Fruit fly (Drosophila melanogaster): ENCODE measurements around the gene yip2.

Gene yip2

dm6 chr2L:9894193-9894592, 20.9 kb upstream of the yip2 start:
- no peak for TF ChIP-seq CG15710 (tag; optimal IDR thresholded peaks at IDR 0.05)
- no peak for TF ChIP-seq Snoo (tag; optimal IDR thresholded peaks at IDR 0.05)

dm6 chr2L:9894871-9895364, 20.1 kb upstream of the yip2 start, which contains the start of gene Bka:
Gene Bka (plus strand): TSS chr2L:9895287.
- no peak for TF ChIP-seq fd96Ca (GFP tag; IDR thresholded peaks at IDR 0.05)
- TF ChIP-seq D1 (tag; optimal IDR thresholded peaks at IDR 0.05), result peak; percentile 30
- TF ChIP-seq CG4496 (GFP tag; IDR thresholded peaks at IDR 0.05), result peak; percentile 7; the same call in 1 of the 3 replicates
- peak; percentile 45 for TF ChIP-seq CG15710 (tag; optimal IDR thresholded peaks at IDR 0.05)
- peak; percentile 8 for TF ChIP-seq gl (tag; optimal IDR thresholded peaks at IDR 0.05)
- peak; percentile 48 for TF ChIP-seq Pif1B (GFP tag; optimal IDR thresholded peaks at IDR 0.05)
- no peak for TF ChIP-seq CG34367 (tag; optimal IDR thresholded peaks at IDR 0.05)
- peak; percentile 59 for TF ChIP-seq Snoo (tag; optimal IDR thresholded peaks at IDR 0.05)

dm6 chr2L:9897296-9897695, 17.8 kb upstream of the yip2 start, which contains the start of gene RpS2:
Gene RpS2 (minus strand): TSS chr2L:9897552.
- TF ChIP-seq CG14655 (GFP tag; optimal IDR thresholded peaks at IDR 0.05) (no peak), rn (GFP tag; IDR thresholded peaks at IDR 0.05) (no peak), Ets98B (GFP tag; IDR thresholded peaks at IDR 0.05) (no peak; the same call in 1 of the 2 replicates), CG9948 (tag; optimal IDR thresholded peaks at IDR 0.05) (no peak), fd96Ca (GFP tag; IDR thresholded peaks at IDR 0.05) (no peak), CG15710 (tag; optimal IDR thresholded peaks at IDR 0.05) (peak; percentile 10), Pif1B (GFP tag; optimal IDR thresholded peaks at IDR 0.05) (peak; percentile 37), Snoo (tag; optimal IDR thresholded peaks at IDR 0.05) (no peak), CG4496 (GFP tag; IDR thresholded peaks at IDR 0.05) (no peak), EcR (GFP tag; optimal IDR thresholded peaks at IDR 0.05) (no peak), CG8159 (tag; optimal IDR thresholded peaks at IDR 0.05) (no peak), Pif1A (GFP tag; optimal IDR thresholded peaks at IDR 0.05) (no peak), D1 (tag; optimal IDR thresholded peaks at IDR 0.05) (no peak), CG12605 (GFP tag; IDR thresholded peaks at IDR 0.05) (no peak), CG17806 (tag; optimal IDR thresholded peaks at IDR 0.05) (no peak), CG32121 (GFP tag; IDR thresholded peaks at IDR 0.05) (no peak), CG10348 (GFP tag; IDR thresholded peaks at IDR 0.05) (no peak), CG13204 (GFP tag; optimal IDR thresholded peaks at IDR 0.05) (no peak)

dm6 chr2L:9903028-9903427, 12.0 kb upstream of the yip2 start, which contains the start of gene Muc30E:
Gene Muc30E (minus strand): TSS chr2L:9903128.
- TF ChIP-seq CG15710 (tag; optimal IDR thresholded peaks at IDR 0.05), result no peak
- TF ChIP-seq CG4496 (GFP tag; IDR thresholded peaks at IDR 0.05), result no peak
- TF ChIP-seq Snoo (tag; optimal IDR thresholded peaks at IDR 0.05), result no peak
- no peak for TF ChIP-seq CG10348 (GFP tag; IDR thresholded peaks at IDR 0.05)
- TF ChIP-seq CG12605 (GFP tag; IDR thresholded peaks at IDR 0.05), result no peak
- no peak for TF ChIP-seq EcR (GFP tag; optimal IDR thresholded peaks at IDR 0.05)
- TF ChIP-seq fd96Ca (GFP tag; IDR thresholded peaks at IDR 0.05), result no peak
- TF ChIP-seq CG17806 (tag; optimal IDR thresholded peaks at IDR 0.05), result no peak
- no peak for TF ChIP-seq CG9948 (tag; optimal IDR thresholded peaks at IDR 0.05)
- no peak for TF ChIP-seq gl (tag; optimal IDR thresholded peaks at IDR 0.05)
- TF ChIP-seq CG13204 (GFP tag; optimal IDR thresholded peaks at IDR 0.05), result no peak
- no peak for TF ChIP-seq D1 (tag; optimal IDR thresholded peaks at IDR 0.05)
- TF ChIP-seq Pif1A (GFP tag; optimal IDR thresholded peaks at IDR 0.05), result no peak
- TF ChIP-seq Pif1B (GFP tag; optimal IDR thresholded peaks at IDR 0.05), result no peak

- TF ChIP-seq D1 (tag; optimal IDR thresholded peaks at IDR 0.05) (no peak), CG8301 (tag; optimal IDR thresholded peaks at IDR 0.05) (peak; percentile 61), fd96Ca (GFP tag; IDR thresholded peaks at IDR 0.05) (peak; percentile 76; the same call in 2 of the 3 replicates), CG8159 (tag; optimal IDR thresholded peaks at IDR 0.05) (peak; percentile 43), Pif1B (GFP tag; optimal IDR thresholded peaks at IDR 0.05) (peak; percentile 17), CG12605 (GFP tag; IDR thresholded peaks at IDR 0.05) (peak; percentile 70), CG32121 (GFP tag; IDR thresholded peaks at IDR 0.05) (peak; percentile 56; the same call in 1 of the 2 replicates), EcR (GFP tag; optimal IDR thresholded peaks at IDR 0.05) (no peak), CG14655 (GFP tag; optimal IDR thresholded peaks at IDR 0.05) (peak; percentile 55), CG15710 (tag; optimal IDR thresholded peaks at IDR 0.05) (no peak), Pif1A (GFP tag; optimal IDR thresholded peaks at IDR 0.05) (peak; percentile 2), CG17806 (tag; optimal IDR thresholded peaks at IDR 0.05) (peak; percentile 38), CG13204 (GFP tag; optimal IDR thresholded peaks at IDR 0.05) (no peak), CG4496 (GFP tag; IDR thresholded peaks at IDR 0.05) (peak; percentile 78), CG10348 (GFP tag; IDR thresholded peaks at IDR 0.05) (no peak), Snoo (tag; optimal IDR thresholded peaks at IDR 0.05) (no peak), Ets98B (GFP tag; IDR thresholded peaks at IDR 0.05) (peak; percentile 74), rn (GFP tag; IDR thresholded peaks at IDR 0.05) (no peak), CG9948 (tag; optimal IDR thresholded peaks at IDR 0.05) (peak; percentile 12), gl (tag; optimal IDR thresholded peaks at IDR 0.05) (peak; percentile 21), CG34367 (tag; optimal IDR thresholded peaks at IDR 0.05) (no peak)
Measured at dm6 chr2L:9906641-9907040, 8.4 kb upstream of the yip2 start.
